Fruit fly (Drosophila melanogaster): ENCODE measurements around the gene Bruce.

Gene Bruce

dm6 chr3R:10269921-10270431 is 61.2 kb downstream of the Bruce start:
- TF ChIP-seq salr (GFP tag; optimal IDR thresholded peaks at IDR 0.05) (no peak), fd59A (GFP tag; optimal IDR thresholded peaks at IDR 0.05) (peak; percentile 4), CG6854 (GFP tag; optimal IDR thresholded peaks at IDR 0.05) (no peak), Sox102F (GFP tag; optimal IDR thresholded peaks at IDR 0.05) (peak; percentile 15), CG11294 (GFP tag; IDR thresholded peaks at IDR 0.05) (no peak), fd85E (GFP tag; optimal IDR thresholded peaks at IDR 0.05) (no peak), Met (GFP tag; optimal IDR thresholded peaks at IDR 0.05) (peak; percentile 25), CG1621 (tag; optimal IDR thresholded peaks at IDR 0.05) (peak; percentile 11), CG10631 (GFP tag; optimal IDR thresholded peaks at IDR 0.05) (peak; percentile 40), acj6 (GFP tag; optimal IDR thresholded peaks at IDR 0.05) (peak; percentile 9), CG3032 (tag; optimal IDR thresholded peaks at IDR 0.05) (peak; percentile 47), dsx (GFP tag; optimal IDR thresholded peaks at IDR 0.05; ENCODE audit: poor library complexity, severe bottlenecking) (peak; percentile 40), Eip78C (GFP tag) (peak; percentile 74), achi (GFP tag; optimal IDR thresholded peaks at IDR 0.05) (peak; percentile 5), CG10669 (GFP tag; optimal IDR thresholded peaks at IDR 0.05) (peak; percentile 43), CG6163 (GFP tag; IDR thresholded peaks at IDR 0.05) (0 out of 3 replicates have a peak, but pooled peaks have one; percentile 32), Sox14 (GFP tag; optimal IDR thresholded peaks at IDR 0.05) (peak; percentile 7), Ets96B (tag; optimal IDR thresholded peaks at IDR 0.05) (peak; percentile 59), pdm3 (GFP tag; optimal IDR thresholded peaks at IDR 0.05) (peak; percentile 42), CG32006 (GFP tag; optimal IDR thresholded peaks at IDR 0.05) (peak; percentile 9), CG31627 (GFP tag; optimal IDR thresholded peaks at IDR 0.05) (peak; percentile 21), Hr39 (GFP tag; optimal IDR thresholded peaks at IDR 0.05) (peak; percentile 34), CG34406 (GFP tag; optimal IDR thresholded peaks at IDR 0.05) (peak; percentile 20), CG16779 (tag; optimal IDR thresholded peaks at IDR 0.05) (no peak)

DNA sequence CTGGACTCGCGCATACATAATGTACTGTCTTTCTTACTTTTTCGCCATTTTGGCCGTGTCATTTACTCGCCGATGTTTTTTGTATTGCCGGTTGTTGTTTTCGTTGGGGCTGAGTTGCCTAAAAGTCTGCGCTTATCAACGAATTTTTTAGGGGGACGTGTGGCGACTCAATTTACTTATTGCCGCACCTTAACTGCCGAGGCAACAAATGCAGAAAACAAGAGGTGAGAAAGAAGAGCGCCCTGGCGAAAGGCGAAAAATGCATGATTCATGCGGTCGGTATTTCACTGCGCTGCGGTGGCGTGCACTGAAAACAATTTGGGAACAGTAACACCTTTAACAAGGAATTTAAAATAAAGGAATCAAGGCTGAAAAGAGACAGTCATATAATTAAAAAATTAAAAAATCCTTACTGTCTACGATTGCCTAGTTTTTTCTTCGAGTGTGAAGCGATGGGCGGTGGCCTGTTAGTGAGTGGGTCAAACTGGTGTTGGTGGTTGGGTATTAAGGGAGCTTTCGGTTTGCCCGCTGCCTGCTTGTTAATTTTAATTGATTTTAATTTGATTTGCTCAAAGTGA is 62.2 kb downstream of the Bruce start:
- peak; percentile 62 for TF ChIP-seq CG4318 (GFP tag; optimal IDR thresholded peaks at IDR 0.05)
- TF ChIP-seq CG11902 (GFP tag; optimal IDR thresholded peaks at IDR 0.05): peak; percentile 74
- TF ChIP-seq lz (GFP tag; optimal IDR thresholded peaks at IDR 0.05): peak; percentile 89
- TF ChIP-seq Hr4 (GFP tag; optimal IDR thresholded peaks at IDR 0.05): peak; percentile 82
- TF ChIP-seq CG3032 (tag; optimal IDR thresholded peaks at IDR 0.05): peak; percentile 57
- TF ChIP-seq CG6163 (GFP tag; IDR thresholded peaks at IDR 0.05): peak; percentile 89
- peak; percentile 83 for TF ChIP-seq Smox (GFP tag; optimal IDR thresholded peaks at IDR 0.05)
- TF ChIP-seq pdm3 (GFP tag; optimal IDR thresholded peaks at IDR 0.05): peak; percentile 72
- TF ChIP-seq CG6808 (GFP tag; optimal IDR thresholded peaks at IDR 0.05): peak; percentile 39
- peak; percentile 89 for TF ChIP-seq esn (GFP tag; optimal IDR thresholded peaks at IDR 0.05)
- peak; percentile 91 for TF ChIP-seq eg (GFP tag; IDR thresholded peaks at IDR 0.05)
- peak; percentile 91 for TF ChIP-seq Eip78C (GFP tag)
- peak; percentile 4 for TF ChIP-seq fd85E (GFP tag; optimal IDR thresholded peaks at IDR 0.05)
- TF ChIP-seq Sox14 (GFP tag; optimal IDR thresholded peaks at IDR 0.05): peak; percentile 81
- TF ChIP-seq Hr39 (GFP tag; optimal IDR thresholded peaks at IDR 0.05): peak; percentile 94
- peak; percentile 89 for TF ChIP-seq Met (GFP tag; optimal IDR thresholded peaks at IDR 0.05)
- no peak for TF ChIP-seq salr (GFP tag; optimal IDR thresholded peaks at IDR 0.05)
- peak; percentile 78 for TF ChIP-seq CG3919 (GFP tag; optimal IDR thresholded peaks at IDR 0.05)
- peak; percentile 82 for TF ChIP-seq OdsH (GFP tag; optimal IDR thresholded peaks at IDR 0.05)
- TF ChIP-seq CG1621 (tag; optimal IDR thresholded peaks at IDR 0.05): peak; percentile 34
- TF ChIP-seq Sox15 (GFP tag; optimal IDR thresholded peaks at IDR 0.05): peak; percentile 60
- TF ChIP-seq Lpt (GFP tag; optimal IDR thresholded peaks at IDR 0.05): peak; percentile 56
- TF ChIP-seq CG8319 (GFP tag; optimal IDR thresholded peaks at IDR 0.05): peak; percentile 58
- no peak for TF ChIP-seq CG9139 (GFP tag; optimal IDR thresholded peaks at IDR 0.05)
- peak; percentile 41 for TF ChIP-seq spab (GFP tag; optimal IDR thresholded peaks at IDR 0.05)
- TF ChIP-seq net (GFP tag; optimal IDR thresholded peaks at IDR 0.05): peak; percentile 53
- TF ChIP-seq CG32006 (GFP tag; optimal IDR thresholded peaks at IDR 0.05): peak; percentile 66
- TF ChIP-seq CG6854 (GFP tag; optimal IDR thresholded peaks at IDR 0.05): peak; percentile 30
- peak; percentile 92 for TF ChIP-seq svp (GFP tag)
- peak; percentile 79 for TF ChIP-seq CG34406 (GFP tag; optimal IDR thresholded peaks at IDR 0.05)
- peak; percentile 40 for TF ChIP-seq fd59A (GFP tag; optimal IDR thresholded peaks at IDR 0.05)
- peak; percentile 85 for TF ChIP-seq Ets21C (GFP tag; optimal IDR thresholded peaks at IDR 0.05)
- TF ChIP-seq CG6276 (GFP tag; optimal IDR thresholded peaks at IDR 0.05): peak; percentile 58
- TF ChIP-seq CG15336 (GFP tag; IDR thresholded peaks at IDR 0.05): peak; percentile 77
- TF ChIP-seq ss (GFP tag; optimal IDR thresholded peaks at IDR 0.05): peak in 1 of 2 experiments; percentile 6
- TF ChIP-seq Eip75B (GFP tag; optimal IDR thresholded peaks at IDR 0.05): peak; percentile 72
- peak; percentile 76 for TF ChIP-seq acj6 (GFP tag; optimal IDR thresholded peaks at IDR 0.05)
- peak; percentile 93 for TF ChIP-seq CG31627 (GFP tag; optimal IDR thresholded peaks at IDR 0.05)

All from whole organism, prepupa.